Worm (Caenorhabditis elegans): ENCODE results near the gene irld-8.

- TF ChIP-seq unc-130 (GFP tag; optimal IDR thresholded peaks at IDR 0.05) (no peak), hlh-12 (tag; optimal IDR thresholded peaks at IDR 0.05) (no peak), aptf-2 (GFP tag; conservative IDR thresholded peaks at IDR 0.05) (no peak), dpl-1 (GFP tag; optimal IDR thresholded peaks at IDR 0.05) (no peak)
These were observed at the start of gene irld-8 for ce11 chrIV:8115462-8115861.
